Fruit fly (Drosophila melanogaster) whole organism: Measurements from ENCODE around the gene Sap30.

Experiments
- Dll ChIP-seq: fragments of >200 bp; optimal IDR thresholded peaks from 2 replicates; lab custom pipeline; 2017
- psq ChIP-seq: fragments of >200 bp; optimal IDR thresholded peaks from 2 replicates; lab custom pipeline; 2017

DNA sequence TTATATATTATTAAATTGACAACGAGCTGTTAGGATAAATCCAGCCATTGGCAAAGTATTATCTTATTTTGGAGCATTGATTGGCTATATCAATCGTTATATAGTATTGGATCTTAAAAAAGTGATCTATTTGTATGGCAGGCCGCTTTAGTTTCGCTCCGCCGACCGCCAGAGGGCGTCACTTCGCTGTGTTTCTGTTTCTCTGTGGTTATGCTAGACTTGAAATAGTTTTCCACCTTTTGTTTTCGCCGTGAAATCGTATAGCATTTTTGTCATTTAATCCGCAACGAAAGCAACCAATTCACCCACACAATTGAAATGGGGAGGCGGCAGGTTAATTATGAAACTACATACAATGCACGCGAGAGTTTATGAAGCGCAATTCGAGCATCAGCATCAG lies 40.3 kb upstream of the Sap30 start:
- TF ChIP-seq Dll (no peak), psq (lab: Kevin White, UChicago) (no peak)
